Fruit fly (Drosophila melanogaster) whole organism, embryonic: Measurements from ENCODE around the gene janA.
A peak's percentile ranks its signal among the peaks of the same experiment; 100 is the strongest.

Experiments
- CG10462 ChIP-seq: fragments of 200-800 bp; sonication (Bioruptor generic); optimal IDR thresholded peaks from 2 replicates; lab custom pipeline; 2016; ENCODE audit warnings: missing biosample characterization, missing genetic modification characterization
- CG12219 ChIP-seq: fragments of 200-800 bp; sonication (Bioruptor generic); optimal IDR thresholded peaks from 3 replicates; lab custom pipeline; 2018; ENCODE audit warnings: missing biosample characterization, mild to moderate bottlenecking, missing genetic modification characterization
- CG12391 ChIP-seq: fragments of 200-800 bp; sonication (Bioruptor generic); optimal IDR thresholded peaks from 3 replicates; lab custom pipeline; 2018; ENCODE audit warnings: missing biosample characterization, mild to moderate bottlenecking, missing genetic modification characterization, moderate library complexity
- CG13296 ChIP-seq: fragments of 200-800 bp; sonication (Bioruptor generic); optimal IDR thresholded peaks from 3 replicates; lab custom pipeline; 2018; ENCODE audit warnings: missing biosample characterization, mild to moderate bottlenecking, missing genetic modification characterization
- CG14667 ChIP-seq: fragments of 200-800 bp; sonication (Bioruptor generic); IDR thresholded peaks from 2 replicates; pipeline ENCODE4 v1.3.6; 2022; ENCODE audit warnings: missing biosample characterization, missing genetic modification characterization
- CG14710 ChIP-seq: fragments of 200-800 bp; sonication (Bioruptor generic); optimal IDR thresholded peaks from 3 replicates; lab custom pipeline; 2019; ENCODE audit warnings: missing biosample characterization, mild to moderate bottlenecking, missing genetic modification characterization, moderate library complexity
- CG15073 ChIP-seq: fragments of 200-800 bp; sonication (Bioruptor generic); optimal IDR thresholded peaks from 2 replicates; lab custom pipeline; 2016; ENCODE audit warnings: missing biosample characterization, missing genetic modification characterization
- CG15479 ChIP-seq: fragments of 200-800 bp; sonication (Bioruptor generic); optimal IDR thresholded peaks from 3 replicates; lab custom pipeline; 2019; ENCODE audit warnings: missing biosample characterization, mild to moderate bottlenecking, missing genetic modification characterization, moderate library complexity
- CG15601 ChIP-seq: fragments of 200-800 bp; sonication (Bioruptor generic); optimal IDR thresholded peaks from 3 replicates; lab custom pipeline; 2019; ENCODE audit warnings: missing biosample characterization, mild to moderate bottlenecking, missing genetic modification characterization, moderate library complexity
- CG18619 ChIP-seq: fragments of 200-800 bp; sonication (Bioruptor generic); optimal IDR thresholded peaks from 3 replicates; lab custom pipeline; 2017; ENCODE audit warnings: missing biosample characterization, mild to moderate bottlenecking, missing genetic modification characterization
- CG2202 ChIP-seq: fragments of 200-800 bp; sonication (Bioruptor generic); optimal IDR thresholded peaks from 2 replicates; lab custom pipeline; 2018; ENCODE audit warnings: missing biosample characterization, mild to moderate bottlenecking, missing genetic modification characterization
- CG2678 ChIP-seq: fragments of 200-800 bp; sonication (Bioruptor generic); optimal IDR thresholded peaks from 3 replicates; lab custom pipeline; 2019; ENCODE audit warnings: missing biosample characterization, mild to moderate bottlenecking, missing genetic modification characterization, moderate library complexity
- CG2889 ChIP-seq: fragments of 200-800 bp; sonication (Bioruptor generic); IDR thresholded peaks from 3 replicates; pipeline ENCODE4 v1.3.6; 2022; ENCODE audit warnings: missing biosample characterization, missing genetic modification characterization
- CG30403 ChIP-seq: fragments of 200-800 bp; sonication (Bioruptor generic); optimal IDR thresholded peaks from 3 replicates; lab custom pipeline; 2016; ENCODE audit warnings: missing biosample characterization, missing genetic modification characterization
- CG3407 ChIP-seq: fragments of 200-800 bp; sonication (Bioruptor generic); optimal IDR thresholded peaks from 2 replicates; lab custom pipeline; 2018; ENCODE audit warnings: missing biosample characterization, mild to moderate bottlenecking, missing genetic modification characterization
- CG4360 ChIP-seq: fragments of 200-800 bp; sonication (Bioruptor generic); IDR thresholded peaks from 2 replicates; pipeline ENCODE4 v1.3.6; 2022; ENCODE audit warnings: missing biosample characterization, missing genetic modification characterization
- CG8089 ChIP-seq: fragments of 200-800 bp; sonication (Bioruptor generic); optimal IDR thresholded peaks from 3 replicates; lab custom pipeline; 2016; ENCODE audit warnings: missing biosample characterization, missing genetic modification characterization
- CG8944 ChIP-seq: fragments of 200-800 bp; sonication (Bioruptor generic); optimal IDR thresholded peaks from 3 replicates; lab custom pipeline; 2016; ENCODE audit warnings: missing biosample characterization, missing genetic modification characterization
- CG9876 ChIP-seq: fragments of 200-800 bp; sonication (Bioruptor generic); optimal IDR thresholded peaks from 2 replicates; lab custom pipeline; 2016; ENCODE audit warnings: missing biosample characterization, missing genetic modification characterization
- CTCF ChIP-seq: fragments of 200-800 bp; sonication (Bioruptor generic); optimal IDR thresholded peaks from 2 replicates; lab custom pipeline; 2017; ENCODE audit warnings: missing biosample characterization, mild to moderate bottlenecking, missing genetic modification characterization, moderate library complexity
- Dll ChIP-seq: fragments of 200-800 bp; sonication (Bioruptor generic); IDR thresholded peaks from 4 replicates; pipeline ENCODE4 v1.3.6; 2022; ENCODE audit warnings: missing biosample characterization, missing genetic modification characterization; ENCODE audit not compliant: partially characterized antibody
- Ets97D ChIP-seq: fragments of 200-800 bp; sonication (Bioruptor generic); optimal IDR thresholded peaks from 3 replicates; lab custom pipeline; 2016; ENCODE audit warnings: missing biosample characterization, missing genetic modification characterization
- Fer3 ChIP-seq: fragments of 200-800 bp; sonication (Bioruptor generic); optimal IDR thresholded peaks from 2 replicates; lab custom pipeline; 2018; ENCODE audit warnings: missing biosample characterization, mild to moderate bottlenecking, missing genetic modification characterization, moderate library complexity
- GATAe ChIP-seq: fragments of 200-800 bp; sonication (Bioruptor generic); conservative IDR thresholded peaks from 2 replicates; pipeline ENCODE4 v1.3.6; 2022; ENCODE audit warnings: missing biosample characterization, missing genetic modification characterization
- Hmx ChIP-seq: fragments of 200-800 bp; sonication (Bioruptor generic); optimal IDR thresholded peaks from 2 replicates; lab custom pipeline; 2016; ENCODE audit warnings: missing biosample characterization, missing genetic modification characterization
- Hr78 ChIP-seq, 2 experiments: fragments of 200-800 bp in 1 of 2; fragments of >200 bp in 1 of 2; sonication (Bioruptor generic) in 1 of 2; optimal IDR thresholded peaks; 2 replicates each; lab custom pipeline; 2017 to 2019; ENCODE audit warnings: missing biosample characterization in 2 of 2, missing genetic modification characterization in 2 of 2, mild to moderate bottlenecking in 1 of 2, moderate library complexity in 1 of 2
- Hsf ChIP-seq: fragments of 200-800 bp; sonication (Bioruptor generic); optimal IDR thresholded peaks from 3 replicates; lab custom pipeline; 2016; ENCODE audit warnings: missing biosample characterization, missing genetic modification characterization
- Med ChIP-seq: fragments of 200-800 bp; sonication (Bioruptor generic); peaks from one replicate; lab custom pipeline; 2016; ENCODE audit warnings: missing biosample characterization, missing genetic modification characterization, mild to moderate bottlenecking, inconsistent platforms, moderate library complexity
- Myb ChIP-seq: fragments of 200-800 bp; sonication (Bioruptor generic); optimal IDR thresholded peaks from 2 replicates; lab custom pipeline; 2016; ENCODE audit warnings: missing biosample characterization, missing genetic modification characterization
- Optix ChIP-seq: fragments of 200-800 bp; sonication (Bioruptor generic); IDR thresholded peaks from 3 replicates; pipeline ENCODE4 v1.3.6; 2022; ENCODE audit warnings: missing biosample characterization, missing genetic modification characterization
- Ravus ChIP-seq: fragments of 200-800 bp; sonication (Bioruptor generic); IDR thresholded peaks from 2 replicates; pipeline ENCODE4 v1.3.6; 2022; ENCODE audit warnings: missing biosample characterization, missing genetic modification characterization
- Rx ChIP-seq: fragments of 200-800 bp; sonication (Bioruptor generic); IDR thresholded peaks from 2 replicates; pipeline ENCODE4 v1.3.6; 2022; ENCODE audit warnings: missing biosample characterization, missing genetic modification characterization
- TFAM ChIP-seq: fragments of 200-800 bp; sonication (Bioruptor generic); optimal IDR thresholded peaks from 2 replicates; lab custom pipeline; 2017; ENCODE audit warnings: missing biosample characterization, missing genetic modification characterization, inconsistent platforms
- chn ChIP-seq: fragments of 200-800 bp; sonication (Bioruptor generic); optimal IDR thresholded peaks from 2 replicates; lab custom pipeline; 2016; ENCODE audit warnings: missing biosample characterization, missing genetic modification characterization
- crc ChIP-seq: fragments of 200-800 bp; sonication (Bioruptor generic); optimal IDR thresholded peaks from 2 replicates; lab custom pipeline; 2016; ENCODE audit warnings: missing biosample characterization, missing genetic modification characterization
- fd3F ChIP-seq: fragments of 200-800 bp; sonication (Bioruptor generic); optimal IDR thresholded peaks from 2 replicates; lab custom pipeline; 2018; ENCODE audit warnings: missing biosample characterization, mild to moderate bottlenecking, missing genetic modification characterization, moderate library complexity
- gem ChIP-seq: fragments of 200-800 bp; sonication (Bioruptor generic); optimal IDR thresholded peaks from 2 replicates; lab custom pipeline; 2019; ENCODE audit warnings: missing biosample characterization, mild to moderate bottlenecking, missing genetic modification characterization, moderate library complexity
- gro ChIP-seq: fragments of 200-800 bp; sonication (Bioruptor generic); optimal IDR thresholded peaks from 2 replicates; lab custom pipeline; 2016; ENCODE audit warnings: missing biosample characterization, missing genetic modification characterization
- gt ChIP-seq: fragments of 200-800 bp; sonication (Bioruptor generic); IDR thresholded peaks from 2 replicates; pipeline ENCODE4 v1.3.6; 2022; ENCODE audit warnings: missing biosample characterization, missing genetic modification characterization
- h ChIP-seq: fragments of >200 bp; optimal IDR thresholded peaks from 2 replicates; lab custom pipeline; 2017
- her ChIP-seq: fragments of 200-800 bp; sonication (Bioruptor generic); optimal IDR thresholded peaks from 2 replicates; lab custom pipeline; 2016; ENCODE audit warnings: missing biosample characterization, missing genetic modification characterization
- lov ChIP-seq, 2 experiments: fragments of 200-800 bp in 1 of 2; fragments of >200 bp in 1 of 2; sonication (Bioruptor generic) in 1 of 2; IDR thresholded peaks in 1 of 2; optimal IDR thresholded peaks in 1 of 2; 2 replicates in 1 of 2; 3 replicates in 1 of 2; pipeline versions ENCODE4 v1.3.6 to Lab custom; 2017 to 2022; ENCODE audit warnings: missing biosample characterization in 1 of 2, missing genetic modification characterization in 1 of 2
- odd ChIP-seq: fragments of 200-800 bp; sonication (Bioruptor generic); optimal IDR thresholded peaks from 2 replicates; lab custom pipeline; 2017; ENCODE audit warnings: missing biosample characterization, mild to moderate bottlenecking, missing genetic modification characterization
- peb ChIP-seq: fragments of 200-800 bp; sonication (Bioruptor generic); IDR thresholded peaks from 2 replicates; pipeline ENCODE4 v1.3.6; 2022; ENCODE audit warnings: missing biosample characterization, missing genetic modification characterization
- pros ChIP-seq: fragments of 200-800 bp; sonication (Bioruptor generic); optimal IDR thresholded peaks from 3 replicates; lab custom pipeline; 2019; ENCODE audit warnings: missing biosample characterization, mild to moderate bottlenecking, missing genetic modification characterization, moderate library complexity
- sima ChIP-seq: fragments of 200-800 bp; sonication (Bioruptor generic); optimal IDR thresholded peaks from 2 replicates; lab custom pipeline; 2016; ENCODE audit warnings: missing biosample characterization, missing genetic modification characterization
- tup ChIP-seq: fragments of 200-800 bp; sonication (Bioruptor generic); optimal IDR thresholded peaks from 2 replicates; lab custom pipeline; 2016; ENCODE audit warnings: missing biosample characterization, mild to moderate bottlenecking, missing genetic modification characterization, moderate library complexity
- twi ChIP-seq: fragments of 200-800 bp; optimal IDR thresholded peaks from 2 replicates; lab custom pipeline; 2019; ENCODE audit warnings: missing biosample characterization, mild to moderate bottlenecking, missing genetic modification characterization, moderate library complexity
- vfl ChIP-seq: fragments of 200-800 bp; sonication (Bioruptor generic); optimal IDR thresholded peaks from 2 replicates; lab custom pipeline; 2016; ENCODE audit warnings: missing biosample characterization, missing genetic modification characterization
- zfh1 ChIP-seq: fragments of 200-800 bp; sonication (Bioruptor generic); IDR thresholded peaks from 3 replicates; pipeline ENCODE4 v1.3.6; 2022; ENCODE audit warnings: missing biosample characterization, missing genetic modification characterization

janA gene

DNA sequence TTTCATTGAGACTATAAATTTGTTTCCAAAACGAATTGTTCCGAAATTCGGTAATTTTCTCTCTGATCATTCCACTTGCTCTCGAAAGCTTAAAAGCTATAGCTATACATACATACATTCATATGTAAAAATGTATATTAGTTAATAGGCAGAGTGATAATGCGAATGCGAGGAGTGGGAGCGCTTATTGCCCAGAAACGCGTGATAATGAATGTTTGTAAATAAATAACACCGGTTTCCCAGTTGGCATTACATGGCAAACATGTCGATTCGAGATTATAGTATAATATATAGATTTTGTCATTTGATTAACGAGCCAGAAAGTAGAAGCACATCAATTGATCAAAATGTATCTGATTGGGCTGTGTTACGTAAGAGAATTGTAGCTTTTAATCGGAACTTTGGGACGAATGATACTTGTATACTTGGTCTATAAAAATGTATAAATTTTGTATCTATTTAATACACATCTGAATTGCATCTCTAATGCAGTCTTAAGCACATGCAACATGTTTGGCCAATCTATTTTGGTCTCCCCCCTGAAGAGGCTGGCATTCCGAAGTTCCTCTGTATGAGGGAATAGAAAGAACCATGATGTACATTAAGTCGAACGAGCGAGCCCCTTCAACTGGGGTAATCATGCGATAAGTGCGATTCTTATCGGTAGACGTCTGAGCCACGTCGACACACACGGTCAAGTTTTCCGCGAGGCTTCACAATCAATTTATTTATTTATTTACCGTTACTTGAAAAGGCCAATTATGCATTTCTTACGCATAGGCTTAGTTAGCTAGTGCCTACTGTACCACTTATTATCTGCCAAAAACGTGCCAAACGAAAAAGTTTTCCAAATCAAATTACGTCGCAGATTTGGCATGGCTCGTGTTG lies 26.5 kb downstream of the janA start (continued):
- TF ChIP-seq her (GFP tag; lab: Kevin White, UChicago) (no peak), h (no peak), Ravus (GFP tag; lab: Robert Waterston, UW) (no peak), CG14667 (GFP tag; lab: Robert Waterston, UW) (no peak), crc (GFP tag; lab: Kevin White, UChicago) (no peak), chn (GFP tag; lab: Kevin White, UChicago) (no peak), pros (no peak), twi (no peak), Rx (no peak; the same call in 1 of the 2 replicates), sima (GFP tag; lab: Kevin White, UChicago) (no peak), CG2202 (tag; lab: Kevin White, UChicago) (no peak), gt (GFP tag; lab: Robert Waterston, UW) (no peak), vfl (no peak), CG14710 (tag; lab: Kevin White, UChicago) (no peak), CG30403 (no peak), CG12391 (tag; lab: Kevin White, UChicago) (no peak), CG2889 (GFP tag; lab: Robert Waterston, UW) (no peak), CG4360 (GFP tag; lab: Robert Waterston, UW) (no peak), Hr78 (GFP tag; optimal IDR thresholded peaks at IDR 0.05; lab: Kevin White, UChicago) (no peak), fd3F (GFP tag; lab: Kevin White, UChicago) (no peak), gro (GFP tag; lab: Kevin White, UChicago) (no peak), zfh1 (no peak), Hsf (GFP tag; lab: Kevin White, UChicago) (no peak), TFAM (no peak), CG8089 (GFP tag; lab: Kevin White, UChicago) (no peak), Fer3 (tag; lab: Kevin White, UChicago) (peak; percentile 35), Hmx (GFP tag; lab: Kevin White, UChicago) (no peak), Optix (GFP tag; lab: Robert Waterston, UW) (no peak), CG8944 (GFP tag; lab: Kevin White, UChicago) (no peak), peb (GFP tag; lab: Robert Waterston, UW) (no peak), odd (GFP tag; lab: Kevin White, UChicago) (no peak), CG15073 (GFP tag; lab: Kevin White, UChicago) (no peak), gem (tag; lab: Kevin White, UChicago) (no peak), Myb (peak; percentile 2), CG2678 (peak; percentile 49), CG9876 (GFP tag; lab: Kevin White, UChicago) (no peak), tup (no peak), CTCF (GFP tag; lab: Kevin White, UChicago) (no peak), Ets97D (GFP tag; lab: Kevin White, UChicago) (no peak), Med (GFP tag; lab: Kevin White, UChicago) (peak; percentile 91), CG15601 (tag; lab: Kevin White, UChicago) (no peak), GATAe (GFP tag; lab: Robert Waterston, UW) (peak; percentile 38; the same call in 1 of the 2 replicates), CG3407 (GFP tag; lab: Kevin White, UChicago) (no peak), lov (optimal IDR thresholded peaks at IDR 0.05; lab: Kevin White, UChicago) (no peak), lov (GFP tag; IDR thresholded peaks at IDR 0.05; lab: Robert Waterston, UW) (no peak), CG18619 (GFP tag; lab: Kevin White, UChicago) (no peak), Dll (GFP tag; lab: Robert Waterston, UW) (no peak), CG15479 (GFP tag; lab: Kevin White, UChicago) (no peak), CG10462 (GFP tag; lab: Kevin White, UChicago) (no peak), CG13296 (GFP tag; lab: Kevin White, UChicago) (no peak), CG12219 (GFP tag; lab: Kevin White, UChicago) (no peak)
